Fruit fly (Drosophila melanogaster) whole organism, embryonic: ENCODE results near the gene stet.

Experiments used
- CG10654 ChIP-seq: fragments of 200-800 bp; sonication (Bioruptor generic); optimal IDR thresholded peaks from 2 replicates; lab custom pipeline; 2016; ENCODE audit warnings: missing biosample characterization, missing genetic modification characterization
- CG12071 ChIP-seq: fragments of 200-800 bp; sonication (Bioruptor generic); optimal IDR thresholded peaks from 3 replicates; lab custom pipeline; 2018; ENCODE audit warnings: missing biosample characterization, mild to moderate bottlenecking, missing genetic modification characterization
- CG12219 ChIP-seq: fragments of 200-800 bp; sonication (Bioruptor generic); optimal IDR thresholded peaks from 3 replicates; lab custom pipeline; 2018; ENCODE audit warnings: missing biosample characterization, mild to moderate bottlenecking, missing genetic modification characterization
- CG13775 ChIP-seq: fragments of 200-800 bp; sonication (Bioruptor generic); optimal IDR thresholded peaks from 3 replicates; lab custom pipeline; 2017; ENCODE audit warnings: missing biosample characterization, mild to moderate bottlenecking, missing genetic modification characterization
- CG14860 ChIP-seq: fragments of 200-800 bp; sonication (Bioruptor generic); IDR thresholded peaks from 3 replicates; pipeline ENCODE4 v1.3.6; 2022; ENCODE audit warnings: missing biosample characterization, missing genetic modification characterization; ENCODE audit not compliant: partially characterized antibody
- CG1602 ChIP-seq: fragments of 200-800 bp; sonication (Bioruptor generic); optimal IDR thresholded peaks from 3 replicates; lab custom pipeline; 2016; ENCODE audit warnings: missing biosample characterization, missing genetic modification characterization
- CG1603 ChIP-seq: fragments of 200-800 bp; sonication (Bioruptor generic); optimal IDR thresholded peaks from 2 replicates; lab custom pipeline; 2019; ENCODE audit warnings: missing biosample characterization, mild to moderate bottlenecking, missing genetic modification characterization, moderate library complexity
- CG17829 ChIP-seq: fragments of 200-800 bp; optimal IDR thresholded peaks from 2 replicates; lab custom pipeline; 2019; ENCODE audit warnings: missing biosample characterization, mild to moderate bottlenecking, missing genetic modification characterization, moderate library complexity
- CG2712 ChIP-seq: fragments of 200-800 bp; optimal IDR thresholded peaks from 3 replicates; lab custom pipeline; 2019; ENCODE audit warnings: missing biosample characterization, mild to moderate bottlenecking, missing genetic modification characterization, moderate library complexity
- CG31388 ChIP-seq: fragments of 200-800 bp; sonication (Bioruptor generic); optimal IDR thresholded peaks from 2 replicates; lab custom pipeline; 2016; ENCODE audit warnings: missing biosample characterization, missing genetic modification characterization
- CG4404 ChIP-seq: fragments of 200-800 bp; sonication (Bioruptor generic); IDR thresholded peaks from 2 replicates; pipeline ENCODE4 v1.3.6; 2022; ENCODE audit warnings: missing biosample characterization, missing genetic modification characterization
- CG4617 ChIP-seq: fragments of 200-800 bp; sonication (Bioruptor generic); optimal IDR thresholded peaks from 3 replicates; lab custom pipeline; 2016; ENCODE audit warnings: missing biosample characterization, missing genetic modification characterization, borderline replicate concordance
- CG6272 ChIP-seq: fragments of 200-800 bp; sonication (Bioruptor generic); IDR thresholded peaks from 2 replicates; pipeline ENCODE4 v1.3.6; 2022; ENCODE audit warnings: missing biosample characterization, missing genetic modification characterization
- CG8388 ChIP-seq: fragments of 200-800 bp; sonication (Bioruptor generic); optimal IDR thresholded peaks from 2 replicates; lab custom pipeline; 2019; ENCODE audit warnings: missing biosample characterization, mild to moderate bottlenecking, missing genetic modification characterization, moderate library complexity
- CG9797 ChIP-seq: fragments of 200-800 bp; sonication (Bioruptor generic); optimal IDR thresholded peaks from 3 replicates; lab custom pipeline; 2018; ENCODE audit warnings: missing biosample characterization, mild to moderate bottlenecking, missing genetic modification characterization
- CG9817 ChIP-seq: fragments of 200-800 bp; sonication (Bioruptor generic); optimal IDR thresholded peaks from 2 replicates; lab custom pipeline; 2018; ENCODE audit warnings: missing biosample characterization, mild to moderate bottlenecking, missing genetic modification characterization, moderate library complexity
- CG9876 ChIP-seq: fragments of 200-800 bp; sonication (Bioruptor generic); optimal IDR thresholded peaks from 2 replicates; lab custom pipeline; 2016; ENCODE audit warnings: missing biosample characterization, missing genetic modification characterization
- CG9932 ChIP-seq: fragments of 200-800 bp; sonication (Bioruptor generic); IDR thresholded peaks from 2 replicates; pipeline ENCODE4 v1.3.6; 2022; ENCODE audit warnings: missing biosample characterization, missing genetic modification characterization
- Ets65A ChIP-seq: fragments of 200-800 bp; sonication (Bioruptor generic); peaks from one replicate; lab custom pipeline; 2016; ENCODE audit warnings: missing biosample characterization, missing genetic modification characterization
- Fer3 ChIP-seq: fragments of 200-800 bp; sonication (Bioruptor generic); optimal IDR thresholded peaks from 2 replicates; lab custom pipeline; 2018; ENCODE audit warnings: missing biosample characterization, mild to moderate bottlenecking, missing genetic modification characterization, moderate library complexity
- Lim3 ChIP-seq: fragments of 200-800 bp; sonication (Bioruptor generic); IDR thresholded peaks from 2 replicates; pipeline ENCODE4 v1.3.6; 2022; ENCODE audit warnings: missing biosample characterization, missing genetic modification characterization
- Nf-YB ChIP-seq: fragments of 200-800 bp; sonication (Bioruptor generic); optimal IDR thresholded peaks from 3 replicates; lab custom pipeline; 2019; ENCODE audit warnings: missing biosample characterization, mild to moderate bottlenecking, missing genetic modification characterization, moderate library complexity
- Usf ChIP-seq: fragments of 200-800 bp; sonication (Bioruptor generic); optimal IDR thresholded peaks from 2 replicates; lab custom pipeline; 2017; ENCODE audit warnings: missing genotype, missing biosample characterization, missing genetic modification characterization
- ato ChIP-seq: fragments of 200-800 bp; sonication (Bioruptor generic); IDR thresholded peaks from 2 replicates; pipeline ENCODE4 v1.3.6; 2022; ENCODE audit warnings: missing biosample characterization, missing genetic modification characterization; ENCODE audit not compliant: partially characterized antibody
- bsh ChIP-seq, 2 experiments: fragments of 200-800 bp; sonication (Bioruptor generic); optimal IDR thresholded peaks; 2 replicates each; lab custom pipeline; 2017 to 2018; ENCODE audit warnings: mild to moderate bottlenecking in 2 of 2, missing biosample characterization in 2 of 2, missing genetic modification characterization in 2 of 2, moderate library complexity in 1 of 2
- chinmo ChIP-seq: fragments of 200-800 bp; sonication (Bioruptor generic); IDR thresholded peaks from 4 replicates; pipeline ENCODE4 v1.3.6; 2022; ENCODE audit warnings: missing biosample characterization, missing genetic modification characterization; ENCODE audit not compliant: partially characterized antibody
- chn ChIP-seq: fragments of 200-800 bp; sonication (Bioruptor generic); optimal IDR thresholded peaks from 2 replicates; lab custom pipeline; 2016; ENCODE audit warnings: missing biosample characterization, missing genetic modification characterization
- crp ChIP-seq, 2 experiments: fragments of 200-800 bp; sonication (Bioruptor generic); optimal IDR thresholded peaks; 2 replicates in 1 of 2; 3 replicates in 1 of 2; lab custom pipeline; 2017; ENCODE audit warnings: missing biosample characterization in 2 of 2, missing genetic modification characterization in 2 of 2, mild to moderate bottlenecking in 1 of 2, moderate library complexity in 1 of 2
- esg ChIP-seq: fragments of 200-800 bp; sonication (Bioruptor generic); conservative IDR thresholded peaks from 2 replicates; pipeline ENCODE4 v1.3.6; 2022; ENCODE audit warnings: missing biosample characterization, missing genetic modification characterization
- fd102C ChIP-seq: fragments of 200-800 bp; sonication (Bioruptor generic); optimal IDR thresholded peaks from 2 replicates; lab custom pipeline; 2018; ENCODE audit warnings: missing biosample characterization, mild to moderate bottlenecking, missing genetic modification characterization, moderate library complexity
- gfzf ChIP-seq: fragments of 200-800 bp; sonication (Bioruptor generic); optimal IDR thresholded peaks from 2 replicates; lab custom pipeline; 2016; ENCODE audit warnings: missing biosample characterization, mild to moderate bottlenecking, missing genetic modification characterization, moderate library complexity
- hb ChIP-seq: fragments of 200-800 bp; sonication (Bioruptor generic); IDR thresholded peaks from 3 replicates; pipeline ENCODE4 v1.3.6; 2022; ENCODE audit warnings: missing biosample characterization, missing genetic modification characterization; ENCODE audit not compliant: partially characterized antibody
- klu ChIP-seq: fragments of 200-800 bp; sonication (Bioruptor generic); IDR thresholded peaks from 2 replicates; pipeline ENCODE4 v1.3.6; 2022; ENCODE audit warnings: missing biosample characterization, missing genetic modification characterization
- kni ChIP-seq: fragments of 200-800 bp; sonication (Bioruptor generic); optimal IDR thresholded peaks from 3 replicates; lab custom pipeline; 2017; ENCODE audit warnings: mild to moderate bottlenecking, missing biosample characterization, missing genetic modification reagents, missing genetic modification characterization
- knrl ChIP-seq: fragments of 200-800 bp; sonication (Bioruptor generic); IDR thresholded peaks from 3 replicates; pipeline ENCODE4 v1.3.6; 2022; ENCODE audit warnings: missing biosample characterization, missing genetic modification characterization; ENCODE audit not compliant: partially characterized antibody
- lola ChIP-seq, 3 experiments: fragments of >200 bp in 2 of 3; fragments of 200-800 bp in 1 of 3; sonication (Bioruptor generic) in 1 of 3; optimal IDR thresholded peaks; 2 replicates each; lab custom pipeline; 2017 to 2019; ENCODE audit warnings: missing biosample characterization in 3 of 3, missing genetic modification characterization in 3 of 3, mild to moderate bottlenecking in 1 of 3, moderate library complexity in 1 of 3
- lov ChIP-seq, 2 experiments: fragments of 200-800 bp in 1 of 2; fragments of >200 bp in 1 of 2; sonication (Bioruptor generic) in 1 of 2; IDR thresholded peaks in 1 of 2; optimal IDR thresholded peaks in 1 of 2; 2 replicates in 1 of 2; 3 replicates in 1 of 2; pipeline versions ENCODE4 v1.3.6 to Lab custom; 2017 to 2022; ENCODE audit warnings: missing biosample characterization in 1 of 2, missing genetic modification characterization in 1 of 2
- onecut ChIP-seq: fragments of 200-800 bp; sonication (Bioruptor generic); IDR thresholded peaks from 2 replicates; pipeline ENCODE4 v1.3.6; 2022; ENCODE audit warnings: missing biosample characterization, missing genetic modification characterization
- schlank ChIP-seq: fragments of 200-800 bp; sonication (Bioruptor generic); optimal IDR thresholded peaks from 2 replicates; lab custom pipeline; 2018; ENCODE audit warnings: missing biosample characterization, mild to moderate bottlenecking, missing genetic modification characterization
- sens ChIP-seq: fragments of 200-800 bp; sonication (Bioruptor generic); peaks from one replicate; lab custom pipeline; 2016; ENCODE audit warnings: missing biosample characterization, missing genetic modification characterization
- sr ChIP-seq: fragments of 200-800 bp; sonication (Bioruptor generic); IDR thresholded peaks from 3 replicates; pipeline ENCODE4 v1.3.6; 2022; ENCODE audit warnings: missing biosample characterization, missing genetic modification characterization
- tio ChIP-seq: fragments of 200-800 bp; sonication (Bioruptor generic); optimal IDR thresholded peaks from 2 replicates; lab custom pipeline; 2017; ENCODE audit warnings: missing biosample characterization, missing genetic modification characterization, inconsistent platforms
- vnd ChIP-seq: fragments of 200-800 bp; sonication (Bioruptor generic); IDR thresholded peaks from 3 replicates; pipeline ENCODE4 v1.3.6; 2022; ENCODE audit warnings: missing biosample characterization, missing genetic modification characterization; ENCODE audit not compliant: partially characterized antibody
- vvl ChIP-seq: fragments of 200-800 bp; sonication (Bioruptor generic); IDR thresholded peaks from 2 replicates; pipeline ENCODE4 v1.3.6; 2022; ENCODE audit warnings: missing biosample characterization, missing genetic modification characterization
- zen2 ChIP-seq: fragments of 200-800 bp; sonication (Bioruptor generic); IDR thresholded peaks from 3 replicates; pipeline ENCODE4 v1.3.6; 2022; ENCODE audit warnings: missing biosample characterization, missing genetic modification characterization; ENCODE audit not compliant: partially characterized antibody

Gene stet

DNA sequence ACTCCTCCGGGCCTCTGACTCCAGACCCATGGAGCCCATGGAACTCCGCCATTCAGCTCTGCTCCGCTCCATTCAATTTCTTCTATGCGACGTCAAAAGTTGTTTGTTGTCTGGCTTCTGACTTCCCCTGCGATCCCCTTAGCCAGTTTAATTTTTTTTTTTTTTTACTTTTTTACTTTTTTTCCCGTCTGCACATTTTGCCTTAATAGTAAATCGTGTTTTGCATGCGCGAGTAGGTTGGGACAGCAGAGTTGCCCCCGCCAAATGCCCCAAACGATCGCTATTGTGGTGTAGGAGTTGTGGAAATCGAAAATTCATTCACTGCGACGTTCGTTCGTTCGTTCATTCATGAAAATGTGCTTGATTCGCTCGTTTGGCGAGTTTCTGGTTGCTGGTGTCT, 48.3 kb downstream of the stet start:
- no peak for TF ChIP-seq fd102C (GFP tag; lab: Kevin White, UChicago)
- peak; percentile 39; the same call in 1 of the 2 replicates for TF ChIP-seq vvl (GFP tag; lab: Robert Waterston, UW)
- TF ChIP-seq Usf (GFP tag; lab: Kevin White, UChicago), result no peak
- peak; percentile 19 for TF ChIP-seq kni (GFP tag; lab: Kevin White, UChicago)
- TF ChIP-seq CG1602 (GFP tag; lab: Kevin White, UChicago), result no peak
- TF ChIP-seq klu (GFP tag; lab: Robert Waterston, UW), result no peak
- peak in 1 of 2 experiments; percentile 54 for TF ChIP-seq bsh (GFP tag; optimal IDR thresholded peaks at IDR 0.05; lab: Kevin White, UChicago)
- TF ChIP-seq CG4617, result no peak
- 0 out of 3 replicates have a peak, but pooled peaks have one; percentile 46 for TF ChIP-seq sr (GFP tag; lab: Robert Waterston, UW)
- peak; percentile 53 for TF ChIP-seq sens
- TF ChIP-seq chinmo (GFP tag; lab: Robert Waterston, UW), result 0 out of 4 replicates have a peak, but pooled peaks have one; percentile 64

DNA sequence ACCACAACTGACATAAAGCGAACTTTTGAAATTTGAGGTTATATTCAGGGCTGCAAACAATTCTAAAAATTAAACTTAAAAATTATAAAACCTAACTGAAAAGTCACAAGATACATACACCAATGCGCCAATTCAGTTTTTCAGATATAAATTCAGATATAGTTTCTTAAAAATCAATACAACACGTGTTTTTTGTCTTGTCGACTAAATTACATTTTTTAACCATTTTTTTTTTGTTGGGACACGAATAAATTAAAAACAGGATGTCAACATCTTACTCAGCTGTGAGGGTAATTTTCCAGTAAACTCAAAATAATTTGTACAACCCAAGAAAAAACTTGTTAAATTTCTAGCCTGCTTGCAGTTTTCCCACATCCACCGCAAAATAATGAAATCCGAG, 51.6 kb downstream of the stet start, which contains the start of gene SA2:
Gene SA2, minus strand, starts transcription at position 101 of the 400 bp plus-strand sequence.
- TF ChIP-seq tio (GFP tag; lab: Kevin White, UChicago) (no peak), CG13775 (GFP tag; lab: Kevin White, UChicago) (no peak), Fer3 (tag; lab: Kevin White, UChicago) (no peak), CG9797 (GFP tag; lab: Kevin White, UChicago) (no peak), Lim3 (GFP tag; lab: Robert Waterston, UW) (no peak), CG14860 (GFP tag; lab: Robert Waterston, UW) (no peak), zen2 (no peak), hb (no peak), onecut (GFP tag; lab: Robert Waterston, UW) (no peak), lov (optimal IDR thresholded peaks at IDR 0.05; lab: Kevin White, UChicago) (no peak), lov (GFP tag; IDR thresholded peaks at IDR 0.05; lab: Robert Waterston, UW) (no peak), CG6272 (GFP tag; lab: Robert Waterston, UW) (no peak), esg (no peak), chn (GFP tag; lab: Kevin White, UChicago) (no peak), CG9876 (GFP tag; lab: Kevin White, UChicago) (no peak), schlank (tag; lab: Kevin White, UChicago) (no peak)
- TF ChIP-seq, all 482 proteins: peak for 0

DNA sequence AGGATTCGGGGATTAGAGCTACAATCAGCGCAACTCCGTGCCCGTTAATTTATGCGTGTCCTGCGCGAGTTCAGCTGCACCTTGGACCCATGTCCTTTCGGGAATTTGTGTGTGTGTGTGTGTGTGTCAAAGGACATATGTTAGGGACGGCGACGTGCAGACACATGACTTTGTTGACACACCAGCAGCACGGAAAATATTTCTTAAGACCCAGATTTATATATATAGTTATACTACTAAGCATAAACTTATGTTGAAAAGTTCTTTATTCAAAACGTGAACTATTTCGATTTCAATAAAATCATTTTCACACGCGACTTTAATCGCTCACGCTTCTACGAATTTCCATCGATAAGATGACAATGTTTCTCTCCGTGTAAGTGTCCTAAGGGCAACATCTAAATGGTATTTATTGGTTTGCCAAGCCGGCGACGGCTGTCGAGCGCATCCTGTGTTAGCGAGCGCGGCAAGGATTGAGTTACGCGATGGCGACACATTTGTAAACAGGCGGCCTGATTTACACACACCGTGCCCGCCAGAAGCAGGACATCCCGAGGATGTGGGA, 57.8 kb downstream of the stet start:
- TF ChIP-seq vvl (GFP tag; lab: Robert Waterston, UW), result 0 out of 2 replicates have a peak, but pooled peaks have one; percentile 9
- TF ChIP-seq CG9817, result no peak
- TF ChIP-seq Ets65A (GFP tag; lab: Kevin White, UChicago), result peak; percentile 28
- TF ChIP-seq ato, result no peak
- peak; percentile 69 for TF ChIP-seq CG4404
- TF ChIP-seq CG17829 (tag; lab: Kevin White, UChicago), result peak; percentile 24
- TF ChIP-seq CG10654, result no peak
- TF ChIP-seq CG9932 (GFP tag; lab: Robert Waterston, UW), result no peak
- peak; percentile 26 for TF ChIP-seq CG2712 (tag; lab: Kevin White, UChicago)
- TF ChIP-seq lola (GFP tag; optimal IDR thresholded peaks at IDR 0.05; lab: Kevin White, UChicago), result peak in 1 of 3 experiments; percentile 32
- TF ChIP-seq CG8388 (GFP tag; lab: Kevin White, UChicago), result no peak
- TF ChIP-seq CG12219 (GFP tag; lab: Kevin White, UChicago), result no peak
- no peak for TF ChIP-seq CG31388 (GFP tag; lab: Kevin White, UChicago)
- TF ChIP-seq vnd (GFP tag; lab: Robert Waterston, UW), result no peak
- TF ChIP-seq Nf-YB (GFP tag; lab: Kevin White, UChicago), result no peak
- TF ChIP-seq CG4617, result no peak
- TF ChIP-seq gfzf, result no peak
- no peak for TF ChIP-seq CG12071
- TF ChIP-seq knrl (GFP tag; lab: Robert Waterston, UW), result no peak
- TF ChIP-seq zen2, result no peak
- no peak for TF ChIP-seq lov (optimal IDR thresholded peaks at IDR 0.05; lab: Kevin White, UChicago)
- no peak for TF ChIP-seq lov (GFP tag; IDR thresholded peaks at IDR 0.05; lab: Robert Waterston, UW)
- no peak for TF ChIP-seq crp (GFP tag; optimal IDR thresholded peaks at IDR 0.05; lab: Kevin White, UChicago)
- no peak for TF ChIP-seq Lim3 (GFP tag; lab: Robert Waterston, UW)
- TF ChIP-seq CG1603 (tag; lab: Kevin White, UChicago), result no peak
